Worm (Caenorhabditis elegans): ENCODE data around the gene mcm-7.

- TF ChIP-seq elt-3 (tag; optimal IDR thresholded peaks at IDR 0.05): no peak
- TF ChIP-seq nhr-12 (tag; optimal IDR thresholded peaks at IDR 0.05): no peak
- TF ChIP-seq ztf-11 (tag; optimal IDR thresholded peaks at IDR 0.05): no peak
- TF ChIP-seq mep-1 (tag; optimal IDR thresholded peaks at IDR 0.05): no peak
Observed at ce11 chrV:4341208-4341607, 5.8 kb upstream of the mcm-7 start, which contains the start of gene glrx-3.
